Worm (Caenorhabditis elegans) whole organism, L3 larva: ENCODE data around the gene acdh-13.

Experiments used
- ama-1 ChIP-seq: fragments of 150-350 bp; optimal IDR thresholded peaks from 2 replicates; lab custom pipeline; 2018
- ceh-16 ChIP-seq: sonication (generic microtip); optimal IDR thresholded peaks from 2 replicates; lab custom pipeline; 2017; ENCODE audit warnings: missing biosample characterization, missing genetic modification characterization
- ceh-28 ChIP-seq: fragments of 150-350 bp; optimal IDR thresholded peaks from 2 replicates; lab custom pipeline; 2014; ENCODE audit warnings: missing biosample characterization, missing genetic modification reagents, missing genetic modification characterization
- ceh-82 ChIP-seq: fragments of 150-350 bp; optimal IDR thresholded peaks from 2 replicates; lab custom pipeline; 2014; ENCODE audit warnings: missing biosample characterization, missing genetic modification characterization
- egl-27 ChIP-seq: sonication (generic microtip); optimal IDR thresholded peaks from 4 replicates; lab custom pipeline; 2017; ENCODE audit warnings: missing biosample characterization, missing genetic modification reagents, missing genetic modification characterization
- egl-5 ChIP-seq: fragments of 150-350 bp; optimal IDR thresholded peaks from 2 replicates; lab custom pipeline; 2017; ENCODE audit warnings: missing biosample characterization, missing genetic modification reagents, missing genetic modification characterization, inconsistent platforms
- elt-1 ChIP-seq: fragments of 150-350 bp; optimal IDR thresholded peaks from 2 replicates; lab custom pipeline; 2014; ENCODE audit warnings: missing biosample characterization, missing genetic modification characterization
- elt-2 ChIP-seq: sonication (generic microtip); optimal IDR thresholded peaks from 2 replicates; lab custom pipeline; 2016; ENCODE audit warnings: missing genetic modification reagents, mild to moderate bottlenecking, missing genetic modification characterization, missing compliant biosample characterization
- fkh-10 ChIP-seq: sonication (generic microtip); optimal IDR thresholded peaks from 2 replicates; lab custom pipeline; 2017; ENCODE audit warnings: missing biosample characterization, missing genetic modification reagents, missing genetic modification characterization
- fos-1 ChIP-seq: fragments of 150-350 bp; optimal IDR thresholded peaks from 2 replicates; lab custom pipeline; 2014; ENCODE audit warnings: missing biosample characterization, missing genetic modification characterization
- jun-1 ChIP-seq: fragments of 150-350 bp; optimal IDR thresholded peaks from 2 replicates; lab custom pipeline; 2014; ENCODE audit warnings: missing biosample characterization, missing genetic modification reagents, missing genetic modification characterization
- lin-15B ChIP-seq: fragments of 150-350 bp; optimal IDR thresholded peaks from 2 replicates; lab custom pipeline; 2014; ENCODE audit warnings: missing biosample characterization, missing genetic modification characterization
- lin-39 ChIP-seq: fragments of 150-350 bp; optimal IDR thresholded peaks from 2 replicates; lab custom pipeline; 2018; ENCODE audit warnings: missing biosample characterization, missing genetic modification reagents, missing genetic modification characterization
- lsy-12 ChIP-seq: sonication (generic microtip); optimal IDR thresholded peaks from 2 replicates; lab custom pipeline; 2016; ENCODE audit warnings: mild to moderate bottlenecking, missing genetic modification characterization, missing compliant biosample characterization
- mml-1 ChIP-seq: fragments of 150-350 bp; sonication (generic microtip); optimal IDR thresholded peaks from 3 replicates; lab custom pipeline; 2014; ENCODE audit warnings: missing biosample characterization, missing genetic modification characterization
- nhr-23 ChIP-seq: fragments of 150-350 bp; optimal IDR thresholded peaks from 2 replicates; lab custom pipeline; 2014; ENCODE audit warnings: missing biosample characterization, missing genetic modification reagents, missing genetic modification characterization
- nhr-25 ChIP-seq: sonication (generic microtip); optimal IDR thresholded peaks from 2 replicates; lab custom pipeline; 2017; ENCODE audit warnings: missing biosample characterization, missing genetic modification characterization
- nhr-28 ChIP-seq: fragments of 150-350 bp; optimal IDR thresholded peaks from 2 replicates; lab custom pipeline; 2014; ENCODE audit warnings: missing biosample characterization, missing genetic modification characterization
- nhr-43 ChIP-seq: sonication (generic microtip); optimal IDR thresholded peaks from 2 replicates; lab custom pipeline; 2016; ENCODE audit warnings: mild to moderate bottlenecking, missing genetic modification characterization, missing compliant biosample characterization; ENCODE audit not compliant: poor library complexity, severe bottlenecking
- nhr-67 ChIP-seq: fragments of 150-350 bp; optimal IDR thresholded peaks from 2 replicates; lab custom pipeline; 2014; ENCODE audit warnings: missing biosample characterization, missing genetic modification characterization
- pha-4 ChIP-seq: fragments of 150-350 bp; optimal IDR thresholded peaks from 2 replicates; lab custom pipeline; 2014; ENCODE audit warnings: missing biosample characterization, missing genetic modification reagents, missing genetic modification characterization
- snpc-4 ChIP-seq: fragments of 150-350 bp; optimal IDR thresholded peaks from 2 replicates; lab custom pipeline; 2014; ENCODE audit warnings: missing biosample characterization, missing genetic modification characterization
- tbx-2 ChIP-seq: sonication (generic microtip); optimal IDR thresholded peaks from 2 replicates; lab custom pipeline; 2016; ENCODE audit warnings: mild to moderate bottlenecking, missing genetic modification characterization, missing compliant biosample characterization
- ztf-4 ChIP-seq: fragments of 150-350 bp; optimal IDR thresholded peaks from 2 replicates; lab custom pipeline; 2014; ENCODE audit warnings: missing biosample characterization, missing genetic modification characterization

The acdh-13 gene

DNA sequence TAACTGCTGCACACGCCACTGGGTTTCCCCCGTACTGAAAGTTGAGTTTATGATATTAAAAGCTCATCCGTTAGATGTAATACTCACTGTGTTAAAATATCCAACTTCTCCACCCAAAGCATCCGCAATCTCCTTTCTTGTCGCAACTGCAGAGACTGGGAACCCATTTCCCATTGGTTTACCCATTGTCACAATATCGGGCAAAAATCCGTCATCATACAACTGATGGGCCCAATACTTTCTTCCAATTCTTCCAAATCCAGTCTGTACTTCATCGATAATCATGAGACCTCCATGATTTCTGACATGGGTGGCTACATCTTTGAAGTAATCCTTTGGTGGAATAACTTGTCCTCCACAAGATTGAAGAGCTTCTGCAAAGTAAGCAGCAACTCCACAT lies 48.8 kb downstream of the acdh-13 start:
- TF ChIP-seq nhr-28 (no peak), egl-27 (tag; lab: Kevin White, UChicago) (no peak), fkh-10 (no peak), fos-1 (tag; lab: Kevin White, UChicago) (no peak), jun-1 (tag; lab: Kevin White, UChicago) (no peak), nhr-43 (no peak), elt-2 (no peak), tbx-2 (tag; lab: Kevin White, UChicago) (no peak), egl-5 (tag; lab: Kevin White, UChicago) (no peak), ceh-28 (tag; lab: Kevin White, UChicago) (no peak), lsy-12 (no peak), nhr-25 (tag; lab: Kevin White, UChicago) (no peak), elt-1 (tag; lab: Kevin White, UChicago) (no peak), ama-1 (lab: Kevin White, UChicago) (no peak)
- TF ChIP-seq, all 47 proteins: peak for 0

DNA sequence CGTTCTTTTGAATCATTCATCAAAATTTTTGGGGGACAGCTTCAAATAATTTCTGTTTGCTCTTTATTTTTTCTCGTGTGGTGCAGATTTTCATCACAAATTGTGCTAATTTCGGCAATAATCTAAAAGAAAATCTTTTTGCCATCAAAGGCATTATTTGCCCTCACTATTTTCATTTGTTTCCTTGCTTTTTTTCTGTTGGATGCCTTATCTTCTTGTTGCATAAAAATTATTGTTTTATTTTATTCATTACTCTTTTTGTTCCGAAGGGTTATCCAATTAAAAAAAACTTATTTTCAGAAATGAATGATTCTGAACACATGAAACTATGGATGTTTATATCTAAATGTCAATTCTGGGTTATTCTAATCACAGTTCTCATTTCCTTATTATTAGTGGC lies 51.7 kb downstream of the acdh-13 start, which contains the start of gene T01B11.1:
TSS of gene T01B11.1 (plus strand) at position 301 of the 400 bp plus-strand sequence.
- TF ChIP-seq fkh-10 (no peak), nhr-67 (tag; lab: Kevin White, UChicago) (no peak), mml-1 (tag; lab: Kevin White, UChicago) (no peak), ceh-82 (tag; lab: Kevin White, UChicago) (no peak), lin-39 (tag; lab: Kevin White, UChicago) (no peak), lin-15B (no peak), jun-1 (tag; lab: Kevin White, UChicago) (no peak), snpc-4 (tag; lab: Kevin White, UChicago) (no peak), pha-4 (tag; lab: Kevin White, UChicago) (no peak), ceh-16 (tag; lab: Kevin White, UChicago) (no peak), lsy-12 (no peak), ztf-4 (no peak), nhr-28 (no peak), nhr-23 (tag; lab: Kevin White, UChicago) (no peak)
